Worm (Caenorhabditis elegans) whole organism, midembryonic: ENCODE measurements around the gene col-184.
"Not testable (repeated sequence)": the region's sequence is repeated elsewhere in the genome, so short reads cannot be mapped to it uniquely, and the experiment has no call there.

Experiments
- T22C8.4 ChIP-seq: fragments of 200-800 bp; sonication (Bioruptor generic); IDR thresholded peaks from 2 replicates; pipeline ENCODE4 v1.3.6; 2022; ENCODE audit warnings: missing genetic modification characterization, missing compliant biosample characterization
- flt-1 ChIP-seq: fragments of 200-800 bp; sonication (Bioruptor generic); IDR thresholded peaks from 2 replicates; pipeline ENCODE4 v1.3.6; 2022; ENCODE audit warnings: missing genetic modification characterization, missing compliant biosample characterization
- klf-2 ChIP-seq: fragments of 200-800 bp; sonication (Bioruptor generic); conservative IDR thresholded peaks from 2 replicates; pipeline ENCODE4 v1.3.6; 2022; ENCODE audit warnings: missing genetic modification reagents, missing genetic modification characterization, missing compliant biosample characterization
- med-1 ChIP-seq: sonication (generic microtip); optimal IDR thresholded peaks from 2 replicates; lab custom pipeline; 2017; ENCODE audit warnings: missing genetic modification characterization, mild to moderate bottlenecking, missing compliant biosample characterization, antibody characterized with exemption, missing genetic modification reagents; ENCODE audit not compliant: insufficient read depth
- tab-1 ChIP-seq: fragments of 200-800 bp; sonication (Bioruptor generic); IDR thresholded peaks from 2 replicates; pipeline ENCODE4 v1.3.6; 2022; ENCODE audit warnings: missing genetic modification characterization, missing compliant biosample characterization
- ztf-23 ChIP-seq: fragments of 200-800 bp; sonication (Bioruptor generic); IDR thresholded peaks from 2 replicates; pipeline ENCODE4 v1.3.6; 2022; ENCODE audit warnings: missing genetic modification reagents, missing genetic modification characterization, missing compliant biosample characterization
- ztf-29 ChIP-seq: fragments of 200-800 bp; sonication (Bioruptor generic); IDR thresholded peaks from 2 replicates; pipeline ENCODE4 v1.3.6; 2022; ENCODE audit warnings: missing genetic modification reagents, missing genetic modification characterization, missing compliant biosample characterization

DNA sequence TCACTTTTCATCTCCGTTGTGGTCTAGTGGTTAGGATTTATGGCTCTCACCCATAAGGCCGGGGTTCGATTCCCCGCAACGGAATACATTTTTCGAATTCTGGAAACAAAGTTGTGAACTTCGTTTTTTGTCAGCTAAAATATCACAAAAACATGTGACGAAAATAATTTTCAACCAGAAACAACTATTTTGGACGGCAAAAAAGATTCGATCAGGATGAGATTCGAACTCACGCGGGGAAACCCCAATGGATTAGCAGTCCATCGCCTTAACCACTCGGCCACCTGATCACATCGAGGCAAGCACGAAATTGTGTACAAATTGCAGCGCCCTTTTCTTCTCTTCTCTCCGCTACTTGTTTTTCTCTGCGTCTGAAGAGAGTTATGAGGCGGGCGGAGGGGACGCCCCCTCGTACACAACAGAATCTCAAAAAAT lies 20.6 kb upstream of the col-184 start:
- TF ChIP-seq ztf-23 (GFP tag; lab: Robert Waterston, UW) (peak; percentile 92), T22C8.4 (GFP tag; lab: Robert Waterston, UW) (peak; percentile 74), tab-1 (GFP tag; lab: Robert Waterston, UW) (peak; percentile 87), klf-2 (GFP tag; lab: Robert Waterston, UW) (0 out of 2 replicates have a peak, but pooled peaks have one; percentile 47), ztf-29 (GFP tag; lab: Robert Waterston, UW) (peak; percentile 73), flt-1 (peak; percentile 83)
- TF ChIP-seq med-1 (GFP tag; lab: Kevin White, UChicago) = not testable (repeated sequence)
